Worm (Caenorhabditis elegans) whole organism, L4 larva: ENCODE results near the gene nuo-3.

Experiments
- F10B5.3 ChIP-seq: sonication (generic microtip); optimal IDR thresholded peaks from 2 replicates; lab custom pipeline; 2016; ENCODE audit warnings: mild to moderate bottlenecking, missing genetic modification characterization, missing compliant biosample characterization
- F37D6.2 ChIP-seq: sonication (generic microtip); optimal IDR thresholded peaks from 2 replicates; lab custom pipeline; 2016; ENCODE audit warnings: mild to moderate bottlenecking, missing genetic modification characterization, missing compliant biosample characterization
- R02D3.7 ChIP-seq: fragments of 150-350 bp; sonication (generic microtip); optimal IDR thresholded peaks from 3 replicates; lab custom pipeline; 2014; ENCODE audit warnings: missing biosample characterization, missing genetic modification characterization
- T20F7.1 ChIP-seq: fragments of 200-800 bp; sonication (Bioruptor generic); optimal IDR thresholded peaks from 2 replicates; lab custom pipeline; 2018; ENCODE audit warnings: mild to moderate bottlenecking, missing genetic modification characterization, missing compliant biosample characterization
- T26A8.4 ChIP-seq: fragments of 200-800 bp; sonication (Bioruptor generic); IDR thresholded peaks from 2 replicates; pipeline ENCODE4 v1.3.6; 2022; ENCODE audit warnings: missing genetic modification characterization, missing compliant biosample characterization
- Y105C5A.15 ChIP-seq: fragments of 200-800 bp; sonication (Bioruptor generic); IDR thresholded peaks from 2 replicates; pipeline ENCODE4 v1.3.6; 2022; ENCODE audit warnings: missing genetic modification characterization, missing compliant biosample characterization
- Y48G9A.11 ChIP-seq: fragments of 200-800 bp; sonication (Bioruptor generic); IDR thresholded peaks from 2 replicates; pipeline ENCODE4 v1.3.6; 2022; ENCODE audit warnings: missing genetic modification reagents, missing genetic modification characterization, missing compliant biosample characterization
- Y5F2A.4 ChIP-seq: fragments of 200-800 bp; sonication (Bioruptor generic); optimal IDR thresholded peaks from 2 replicates; lab custom pipeline; 2018; ENCODE audit warnings: mild to moderate bottlenecking, missing genetic modification characterization, missing compliant biosample characterization
- Y75B8A.6 ChIP-seq: fragments of 200-800 bp; sonication (Bioruptor generic); IDR thresholded peaks from 2 replicates; pipeline ENCODE4 v1.3.6; 2022; ENCODE audit warnings: missing genetic modification reagents, missing genetic modification characterization, missing compliant biosample characterization
- ZK337.2 ChIP-seq: fragments of 200-800 bp; sonication (Bioruptor generic); IDR thresholded peaks from 2 replicates; pipeline ENCODE4 v1.3.6; 2022; ENCODE audit warnings: missing genetic modification reagents, missing genetic modification characterization, missing compliant biosample characterization
- aly-2 ChIP-seq: sonication (generic microtip); optimal IDR thresholded peaks from 2 replicates; lab custom pipeline; 2018; ENCODE audit warnings: missing biosample characterization, missing genetic modification characterization
- ama-1 ChIP-seq: fragments of 150-350 bp; optimal IDR thresholded peaks from 2 replicates; lab custom pipeline; 2014; ENCODE audit warnings: inconsistent platforms, mixed read lengths
- arid-1 ChIP-seq: fragments of 200-800 bp; sonication (Bioruptor generic); conservative IDR thresholded peaks from 2 replicates; pipeline ENCODE4 v1.3.6; 2022; ENCODE audit warnings: missing genetic modification reagents, missing genetic modification characterization, missing compliant biosample characterization
- ceh-20 ChIP-seq: fragments of 200-800 bp; sonication (Bioruptor generic); IDR thresholded peaks from 2 replicates; pipeline ENCODE4 v1.3.6; 2022; ENCODE audit warnings: missing genetic modification reagents, missing genetic modification characterization, missing compliant biosample characterization
- ceh-44 ChIP-seq: fragments of 200-800 bp; sonication (Bioruptor generic); IDR thresholded peaks from 2 replicates; pipeline ENCODE4 v1.3.6; 2022; ENCODE audit warnings: missing genetic modification reagents, missing genetic modification characterization, missing compliant biosample characterization
- ces-1 ChIP-seq: fragments of 150-350 bp; sonication (generic microtip); optimal IDR thresholded peaks from 4 replicates; lab custom pipeline; 2014; ENCODE audit warnings: missing biosample characterization, missing genetic modification reagents, missing genetic modification characterization
- ctbp-1 ChIP-seq: fragments of 200-800 bp; sonication (Bioruptor generic); IDR thresholded peaks from 2 replicates; pipeline ENCODE4 v1.3.6; 2022; ENCODE audit warnings: missing genetic modification reagents, missing genetic modification characterization, missing compliant biosample characterization
- daf-12 ChIP-seq: fragments of 150-350 bp; optimal IDR thresholded peaks from 2 replicates; lab custom pipeline; 2014; ENCODE audit warnings: missing biosample characterization, missing genetic modification reagents, missing genetic modification characterization
- daf-19 ChIP-seq: fragments of 200-800 bp; sonication (Bioruptor generic); conservative IDR thresholded peaks from 2 replicates; pipeline ENCODE4 v1.3.6; 2022; ENCODE audit warnings: missing genetic modification characterization, missing compliant biosample characterization
- daf-8 ChIP-seq: fragments of 200-800 bp; sonication (Bioruptor generic); IDR thresholded peaks from 2 replicates; pipeline ENCODE4 v1.3.6; 2022; ENCODE audit warnings: missing genetic modification characterization, missing compliant biosample characterization
- dpl-1 ChIP-seq: fragments of 150-350 bp; optimal IDR thresholded peaks from 2 replicates; lab custom pipeline; 2014; ENCODE audit warnings: missing biosample characterization, missing genetic modification reagents, missing genetic modification characterization
- duxl-1 ChIP-seq: sonication (generic microtip); optimal IDR thresholded peaks from 2 replicates; lab custom pipeline; 2016; ENCODE audit warnings: mild to moderate bottlenecking, missing genetic modification characterization, moderate library complexity, missing compliant biosample characterization; ENCODE audit not compliant: poor library complexity
- egl-43 ChIP-seq: fragments of 200-800 bp; sonication (Bioruptor generic); IDR thresholded peaks from 2 replicates; pipeline ENCODE4 v1.3.6; 2022; ENCODE audit warnings: missing genetic modification reagents, missing genetic modification characterization, missing compliant biosample characterization
- fkh-10 ChIP-seq: fragments of 150-350 bp; optimal IDR thresholded peaks from 2 replicates; lab custom pipeline; 2014; ENCODE audit warnings: missing biosample characterization, missing genetic modification reagents, missing genetic modification characterization
- fos-1 ChIP-seq: fragments of 150-350 bp; optimal IDR thresholded peaks from 2 replicates; lab custom pipeline; 2014; ENCODE audit warnings: missing biosample characterization, missing genetic modification characterization
- hlh-11 ChIP-seq: fragments of 200-800 bp; sonication (Bioruptor generic); optimal IDR thresholded peaks from 2 replicates; lab custom pipeline; 2018; ENCODE audit warnings: mild to moderate bottlenecking, missing genetic modification characterization, missing compliant biosample characterization
- hmg-1.1 ChIP-seq: fragments of 200-800 bp; sonication (Bioruptor generic); IDR thresholded peaks from 2 replicates; pipeline ENCODE4 v1.3.6; 2022; ENCODE audit warnings: missing genetic modification reagents, missing genetic modification characterization, missing compliant biosample characterization
- lin-1 ChIP-seq: fragments of 200-800 bp; sonication (Bioruptor generic); IDR thresholded peaks from 2 replicates; pipeline ENCODE4 v1.3.6; 2022; ENCODE audit warnings: missing genetic modification reagents, missing genetic modification characterization, missing compliant biosample characterization
- lin-15B ChIP-seq: fragments of 150-350 bp; sonication (generic microtip); optimal IDR thresholded peaks from 3 replicates; lab custom pipeline; 2014; ENCODE audit warnings: missing biosample characterization, missing genetic modification characterization
- lin-29 ChIP-seq: fragments of 200-800 bp; sonication (Bioruptor generic); IDR thresholded peaks from 2 replicates; pipeline ENCODE4 v1.3.6; 2022; ENCODE audit warnings: missing genetic modification reagents, missing genetic modification characterization, missing compliant biosample characterization
- lin-38 ChIP-seq: fragments of 200-800 bp; sonication (Bioruptor generic); IDR thresholded peaks from 2 replicates; pipeline ENCODE4 v1.3.6; 2022; ENCODE audit warnings: missing genetic modification reagents, missing genetic modification characterization, missing compliant biosample characterization
- lsy-2 ChIP-seq, 2 experiments: fragments of 150-350 bp in 1 of 2; sonication (generic microtip) in 1 of 2; optimal IDR thresholded peaks; 2 replicates each; lab custom pipeline; 2014 to 2017; ENCODE audit warnings: missing biosample characterization in 2 of 2, missing genetic modification characterization in 2 of 2
- madf-9 ChIP-seq: fragments of 200-800 bp; sonication (Bioruptor generic); conservative IDR thresholded peaks from 2 replicates; pipeline ENCODE4 v1.3.6; 2022; ENCODE audit warnings: missing genetic modification reagents, missing genetic modification characterization, missing compliant biosample characterization
- mes-2 ChIP-seq: sonication (generic microtip); optimal IDR thresholded peaks from 2 replicates; lab custom pipeline; 2016; ENCODE audit warnings: missing genotype, mild to moderate bottlenecking, missing genetic modification characterization, missing compliant biosample characterization; ENCODE audit not compliant: poor library complexity, severe bottlenecking
- nhr-28 ChIP-seq: fragments of 150-350 bp; optimal IDR thresholded peaks from 2 replicates; lab custom pipeline; 2014; ENCODE audit warnings: missing biosample characterization, missing genetic modification characterization
- nhr-42 ChIP-seq: fragments of 200-800 bp; sonication (Bioruptor generic); IDR thresholded peaks from 2 replicates; pipeline ENCODE4 v1.3.6; 2022; ENCODE audit warnings: missing genetic modification characterization, missing compliant biosample characterization
- nhr-48 ChIP-seq: sonication (generic microtip); optimal IDR thresholded peaks from 2 replicates; lab custom pipeline; 2016; ENCODE audit warnings: mild to moderate bottlenecking, missing genetic modification characterization, missing compliant biosample characterization
- pha-4 ChIP-seq, 2 experiments: fragments of 150-350 bp in 1 of 2; fragments of 200-800 bp in 1 of 2; sonication (Bioruptor generic) in 1 of 2; IDR thresholded peaks in 1 of 2; optimal IDR thresholded peaks in 1 of 2; 2 replicates each; pipeline versions ENCODE4 v1.3.6 to Lab custom; 2014 to 2022; ENCODE audit warnings: missing genetic modification characterization in 2 of 2, missing genetic modification reagents in 2 of 2, missing biosample characterization in 1 of 2, missing compliant biosample characterization in 1 of 2
- pqm-1 ChIP-seq: sonication (generic microtip); optimal IDR thresholded peaks from 2 replicates; lab custom pipeline; 2017; ENCODE audit warnings: missing biosample characterization, missing genetic modification characterization
- rbr-2 ChIP-seq: sonication (generic microtip); optimal IDR thresholded peaks from 2 replicates; lab custom pipeline; 2016; ENCODE audit warnings: missing genotype, missing genetic modification characterization, missing compliant biosample characterization
- sdz-12 ChIP-seq: fragments of 200-800 bp; sonication (Bioruptor generic); optimal IDR thresholded peaks from 2 replicates; lab custom pipeline; 2018; ENCODE audit warnings: mild to moderate bottlenecking, missing genetic modification characterization, missing compliant biosample characterization
- set-16 ChIP-seq: fragments of 200-800 bp; sonication (Bioruptor generic); IDR thresholded peaks from 2 replicates; pipeline ENCODE4 v1.3.6; 2022; ENCODE audit warnings: missing genetic modification reagents, missing genetic modification characterization, missing compliant biosample characterization
- skn-1 ChIP-seq: fragments of 150-350 bp; optimal IDR thresholded peaks from 2 replicates; lab custom pipeline; 2014; ENCODE audit warnings: missing biosample characterization, missing genetic modification characterization
- snpc-1.2 ChIP-seq: fragments of 200-800 bp; sonication (Bioruptor generic); IDR thresholded peaks from 2 replicates; pipeline ENCODE4 v1.3.6; 2022; ENCODE audit warnings: missing genetic modification reagents, missing genetic modification characterization, missing compliant biosample characterization
- spr-3 ChIP-seq: fragments of 200-800 bp; sonication (Bioruptor generic); optimal IDR thresholded peaks from 2 replicates; lab custom pipeline; 2018; ENCODE audit warnings: mild to moderate bottlenecking, missing genetic modification characterization, missing compliant biosample characterization
- tra-1 ChIP-seq: fragments of 200-800 bp; sonication (Bioruptor generic); IDR thresholded peaks from 2 replicates; pipeline ENCODE4 v1.3.6; 2022; ENCODE audit warnings: missing genetic modification reagents, missing genetic modification characterization, missing compliant biosample characterization
- unc-130 ChIP-seq: sonication (generic microtip); optimal IDR thresholded peaks from 2 replicates; lab custom pipeline; 2016; ENCODE audit warnings: missing genetic modification reagents, missing genetic modification characterization, missing compliant biosample characterization
- unc-39 ChIP-seq: sonication (generic microtip); optimal IDR thresholded peaks from 2 replicates; lab custom pipeline; 2017; ENCODE audit warnings: missing biosample characterization, missing genetic modification characterization
- zag-1 ChIP-seq: fragments of 150-350 bp; optimal IDR thresholded peaks from 2 replicates; lab custom pipeline; 2014; ENCODE audit warnings: missing biosample characterization, missing genetic modification characterization
- zfp-2 ChIP-seq: sonication (generic microtip); optimal IDR thresholded peaks from 2 replicates; lab custom pipeline; 2016; ENCODE audit warnings: mild to moderate bottlenecking, missing genetic modification characterization, missing compliant biosample characterization
- zip-2 ChIP-seq: fragments of 150-350 bp; optimal IDR thresholded peaks from 2 replicates; lab custom pipeline; 2014; ENCODE audit warnings: missing biosample characterization, missing genetic modification characterization

nuo-3 gene

DNA sequence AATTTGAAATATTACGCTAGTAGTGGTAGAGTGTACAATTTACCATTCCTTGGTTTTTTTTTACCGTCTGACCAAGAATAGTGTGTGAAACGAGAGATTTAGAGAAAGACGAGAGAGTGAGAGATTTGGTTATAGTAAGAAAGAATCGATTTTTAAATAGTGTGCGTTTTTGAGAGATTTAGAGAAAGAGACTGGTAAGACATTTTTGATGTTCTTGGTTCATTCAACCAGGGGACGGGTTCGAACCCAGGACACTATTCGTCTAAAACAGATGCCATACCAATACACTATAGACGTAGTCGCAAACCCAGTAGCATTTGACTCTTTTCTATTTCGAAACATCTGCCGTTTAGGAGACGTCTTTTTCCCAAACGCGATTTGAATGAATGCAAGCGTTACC, 40.8 kb upstream of the nuo-3 start (continued):
- TF ChIP-seq Y5F2A.4 (peak; percentile 62), T20F7.1 (GFP tag; lab: Kevin White, UChicago) (peak; percentile 62), tra-1 (GFP tag; lab: Robert Waterston, UW) (no peak), lin-15B (no peak), ama-1 (no peak), aly-2 (tag; lab: Kevin White, UChicago) (no peak), unc-39 (tag; lab: Kevin White, UChicago) (no peak), T26A8.4 (no peak), lin-29 (GFP tag; lab: Robert Waterston, UW) (peak; percentile 68), lin-1 (peak; percentile 78; the same call in 1 of the 2 replicates), ZK337.2 (GFP tag; lab: Robert Waterston, UW) (no peak), hlh-11 (tag; lab: Kevin White, UChicago) (no peak), pha-4 (GFP tag; IDR thresholded peaks at IDR 0.05; lab: Robert Waterston, UW) (no peak; the same call in none of the 2 replicates), pha-4 (tag; optimal IDR thresholded peaks at IDR 0.05; lab: Kevin White, UChicago) (no peak), zag-1 (peak; percentile 36), fkh-10 (GFP tag; lab: Kevin White, UChicago) (peak; percentile 18), Y105C5A.15 (GFP tag; lab: Robert Waterston, UW) (peak; percentile 90), Y48G9A.11 (GFP tag; lab: Robert Waterston, UW) (no peak), Y75B8A.6 (GFP tag; lab: Robert Waterston, UW) (no peak), egl-43 (GFP tag; lab: Robert Waterston, UW) (no peak), zip-2 (tag; lab: Kevin White, UChicago) (peak; percentile 53), nhr-42 (GFP tag; lab: Robert Waterston, UW) (no peak), zfp-2 (tag; lab: Kevin White, UChicago) (peak; percentile 34), arid-1 (GFP tag; lab: Robert Waterston, UW) (peak; percentile 82; the same call in 1 of the 2 replicates), sdz-12 (GFP tag; lab: Kevin White, UChicago) (no peak), madf-9 (GFP tag; lab: Robert Waterston, UW) (peak; percentile 65), mes-2 (peak; percentile 84), dpl-1 (GFP tag; lab: Kevin White, UChicago) (peak; percentile 44), lin-38 (no peak; the same call in 1 of the 2 replicates), set-16 (GFP tag; lab: Robert Waterston, UW) (no peak), pqm-1 (tag; lab: Kevin White, UChicago) (no peak), F37D6.2 (tag; lab: Kevin White, UChicago) (peak; percentile 62), nhr-28 (tag; lab: Kevin White, UChicago) (peak; percentile 42), lsy-2 (tag; optimal IDR thresholded peaks at IDR 0.05; lab: Kevin White, UChicago) (peak in 1 of 2 experiments; percentile 89), R02D3.7 (tag; lab: Kevin White, UChicago) (no peak), F10B5.3 (tag; lab: Kevin White, UChicago) (peak; percentile 6), daf-19 (GFP tag; lab: Robert Waterston, UW) (peak; percentile 90), daf-12 (tag; lab: Kevin White, UChicago) (no peak), duxl-1 (tag; lab: Kevin White, UChicago) (peak; percentile 93), spr-3 (GFP tag; lab: Kevin White, UChicago) (no peak), ceh-20 (GFP tag; lab: Robert Waterston, UW) (peak; percentile 85), daf-8 (no peak), skn-1 (tag; lab: Kevin White, UChicago) (no peak), ceh-44 (GFP tag; lab: Robert Waterston, UW) (no peak), nhr-48 (tag; lab: Kevin White, UChicago) (peak; percentile 64), rbr-2 (tag; lab: Kevin White, UChicago) (peak; percentile 85), unc-130 (GFP tag; lab: Kevin White, UChicago) (peak; percentile 20), snpc-1.2 (peak; percentile 99), fos-1 (tag; lab: Kevin White, UChicago) (no peak), hmg-1.1 (GFP tag; lab: Robert Waterston, UW) (peak; percentile 93), ctbp-1 (GFP tag; lab: Robert Waterston, UW) (peak; percentile 91), ces-1 (GFP tag; lab: Kevin White, UChicago) (no peak)
